Worm (Caenorhabditis elegans) whole organism, L3 larva: ENCODE results near the gene F55G11.8.

ENCODE experiments used
- ceh-82 ChIP-seq: fragments of 150-350 bp; optimal IDR thresholded peaks from 2 replicates; lab custom pipeline; 2014; ENCODE audit warnings: missing biosample characterization, missing genetic modification characterization
- ceh-9 ChIP-seq: sonication (generic microtip); optimal IDR thresholded peaks from 2 replicates; lab custom pipeline; 2018; ENCODE audit warnings: missing biosample characterization, missing genetic modification characterization
- elt-2 ChIP-seq: sonication (generic microtip); optimal IDR thresholded peaks from 2 replicates; lab custom pipeline; 2016; ENCODE audit warnings: missing genetic modification reagents, mild to moderate bottlenecking, missing genetic modification characterization, missing compliant biosample characterization
- fkh-10 ChIP-seq: sonication (generic microtip); optimal IDR thresholded peaks from 2 replicates; lab custom pipeline; 2017; ENCODE audit warnings: missing biosample characterization, missing genetic modification reagents, missing genetic modification characterization
- mdl-1 ChIP-seq: fragments of 150-350 bp; optimal IDR thresholded peaks from 2 replicates; lab custom pipeline; 2014; ENCODE audit warnings: missing biosample characterization, missing genetic modification characterization
- nhr-25 ChIP-seq: sonication (generic microtip); optimal IDR thresholded peaks from 2 replicates; lab custom pipeline; 2017; ENCODE audit warnings: missing biosample characterization, missing genetic modification characterization
- nhr-67 ChIP-seq: fragments of 150-350 bp; optimal IDR thresholded peaks from 2 replicates; lab custom pipeline; 2014; ENCODE audit warnings: missing biosample characterization, missing genetic modification characterization
- pqm-1 ChIP-seq: fragments of 150-350 bp; optimal IDR thresholded peaks from 2 replicates; lab custom pipeline; 2017; ENCODE audit warnings: missing biosample characterization, missing genetic modification characterization, inconsistent platforms
- zag-1 ChIP-seq: fragments of 150-350 bp; optimal IDR thresholded peaks from 2 replicates; lab custom pipeline; 2014; ENCODE audit warnings: missing biosample characterization, missing genetic modification characterization

ce11 chrIV:12948470-12948869, 14.1 kb upstream of the F55G11.8 start, which contains the start of gene F55G11.10:
- no peak for TF ChIP-seq nhr-67 (tag; lab: Kevin White, UChicago)
- no peak for TF ChIP-seq ceh-82 (tag; lab: Kevin White, UChicago)
- TF ChIP-seq nhr-25 (tag; lab: Kevin White, UChicago) = no peak
- TF ChIP-seq mdl-1 = no peak
- TF ChIP-seq ceh-9 (tag; lab: Kevin White, UChicago) = no peak
- no peak for TF ChIP-seq pqm-1 (tag; lab: Kevin White, UChicago)
- TF ChIP-seq fkh-10 (GFP tag; lab: Kevin White, UChicago) = no peak
- TF ChIP-seq zag-1 (tag; lab: Kevin White, UChicago) = no peak
- TF ChIP-seq elt-2 (tag; lab: Kevin White, UChicago) = no peak
